Fruit fly (Drosophila melanogaster): ENCODE measurements around the gene CG11529.

DNA sequence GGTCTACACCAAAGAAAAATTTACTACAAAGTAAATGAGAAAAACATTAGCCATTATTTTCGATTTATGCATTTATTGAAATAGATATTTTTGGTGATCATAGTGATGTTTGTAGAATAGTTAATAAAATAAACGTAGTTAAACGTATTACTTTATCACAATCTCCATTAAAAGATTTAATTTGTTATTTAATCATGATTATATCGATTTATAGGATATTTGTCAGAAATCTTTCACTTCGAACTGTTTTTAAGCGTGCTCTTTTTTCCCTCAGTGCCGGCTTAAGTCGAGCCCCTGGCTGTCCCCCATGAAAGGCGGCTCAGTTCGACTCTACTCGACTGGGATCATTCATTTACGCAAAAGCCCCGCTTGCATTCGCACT is 26.0 kb downstream of the CG11529 start:
- no peak for TF ChIP-seq CG4496 (GFP tag; IDR thresholded peaks at IDR 0.05)
- no peak for TF ChIP-seq CG8301 (tag; optimal IDR thresholded peaks at IDR 0.05)
- no peak for TF ChIP-seq Snoo (tag; optimal IDR thresholded peaks at IDR 0.05)
